Worm (Caenorhabditis elegans) whole organism, L1 larva: ENCODE data around the gene F35H10.3.
A peak's percentile ranks its signal among the peaks of the same experiment; 100 is the strongest.

Source experiments
- F16B12.6 ChIP-seq: fragments of 150-350 bp; optimal IDR thresholded peaks from 2 replicates; lab custom pipeline; 2014; ENCODE audit warnings: missing biosample characterization, missing genetic modification characterization
- aly-2 ChIP-seq: fragments of 150-350 bp; optimal IDR thresholded peaks from 2 replicates; lab custom pipeline; 2014; ENCODE audit warnings: missing biosample characterization, missing genetic modification characterization
- ceh-63 ChIP-seq: fragments of 200-800 bp; sonication (Bioruptor generic); optimal IDR thresholded peaks from 2 replicates; lab custom pipeline; 2018; ENCODE audit warnings: mild to moderate bottlenecking, missing genetic modification characterization, missing compliant biosample characterization
- ceh-82 ChIP-seq, 3 experiments: fragments of 150-350 bp in 1 of 3; sonication (generic microtip) in 2 of 3; optimal IDR thresholded peaks; 2 replicates each; lab custom pipeline; 2014 to 2017; ENCODE audit warnings: missing biosample characterization in 3 of 3, missing genetic modification characterization in 3 of 3
- ceh-88 ChIP-seq: fragments of 200-800 bp; sonication (Bioruptor generic); IDR thresholded peaks from 2 replicates; pipeline ENCODE4 v1.3.6; 2022; ENCODE audit warnings: missing genetic modification characterization, missing compliant biosample characterization
- ceh-90 ChIP-seq: sonication (generic microtip); optimal IDR thresholded peaks from 2 replicates; lab custom pipeline; 2016; ENCODE audit warnings: missing genetic modification characterization, missing compliant biosample characterization
- efl-1 ChIP-seq, 4 experiments: fragments of 150-350 bp; optimal IDR thresholded peaks in 3 of 4; peaks in 1 of 4; 1 replicate in 1 of 4; 2 replicates in 3 of 4; lab custom pipeline; 2014; ENCODE audit warnings: missing biosample characterization in 2 of 4, missing genetic modification characterization in 2 of 4, missing genetic modification reagents in 2 of 4
- egl-27 ChIP-seq, 2 experiments: fragments of 150-350 bp in 1 of 2; sonication (generic microtip); optimal IDR thresholded peaks; 3 replicates each; lab custom pipeline; 2017 to 2018; ENCODE audit warnings: missing biosample characterization in 2 of 2, missing genetic modification characterization in 2 of 2, missing genetic modification reagents in 2 of 2
- elt-2 ChIP-seq: sonication (generic microtip); optimal IDR thresholded peaks from 2 replicates; lab custom pipeline; 2016; ENCODE audit warnings: missing genetic modification characterization, mild to moderate bottlenecking, inconsistent platforms, missing compliant biosample characterization, missing genetic modification reagents
- lin-13 ChIP-seq: fragments of 150-350 bp; optimal IDR thresholded peaks from 2 replicates; lab custom pipeline; 2014; ENCODE audit warnings: missing biosample characterization, missing genetic modification reagents, missing genetic modification characterization
- lin-15B ChIP-seq: fragments of 150-350 bp; sonication (generic microtip); optimal IDR thresholded peaks from 3 replicates; lab custom pipeline; 2014; ENCODE audit warnings: missing biosample characterization, missing genetic modification characterization
- lin-35 ChIP-seq, 2 experiments: fragments of 150-350 bp; optimal IDR thresholded peaks; 2 replicates each; lab custom pipeline; 2014; ENCODE audit warnings: missing biosample characterization in 2 of 2, missing genetic modification characterization in 2 of 2, missing genetic modification reagents in 2 of 2
- mef-2 ChIP-seq: fragments of 150-350 bp; optimal IDR thresholded peaks from 2 replicates; lab custom pipeline; 2014; ENCODE audit warnings: missing biosample characterization, missing genetic modification characterization
- mep-1 ChIP-seq: fragments of 150-350 bp; optimal IDR thresholded peaks from 2 replicates; lab custom pipeline; 2014; ENCODE audit warnings: missing biosample characterization, missing genetic modification characterization
- nhr-19 ChIP-seq: fragments of 200-800 bp; sonication (Bioruptor generic); conservative IDR thresholded peaks from 2 replicates; pipeline ENCODE4 v1.3.6; 2022; ENCODE audit warnings: missing genetic modification characterization, missing compliant biosample characterization
- nhr-71 ChIP-seq: sonication (generic microtip); optimal IDR thresholded peaks from 2 replicates; lab custom pipeline; 2016; ENCODE audit warnings: mild to moderate bottlenecking, missing genetic modification characterization, moderate library complexity, missing compliant biosample characterization
- nhr-77 ChIP-seq: fragments of 150-350 bp; optimal IDR thresholded peaks from 2 replicates; lab custom pipeline; 2014; ENCODE audit warnings: missing biosample characterization, missing genetic modification characterization
- nhr-85 ChIP-seq: sonication (generic microtip); peaks from one replicate; lab custom pipeline; 2016; ENCODE audit warnings: missing genetic modification characterization, inconsistent platforms, missing compliant biosample characterization
- nhr-90 ChIP-seq: sonication (generic microtip); optimal IDR thresholded peaks from 2 replicates; lab custom pipeline; 2016; ENCODE audit warnings: mild to moderate bottlenecking, missing genetic modification characterization, missing compliant biosample characterization; ENCODE audit not compliant: poor library complexity
- sox-4 ChIP-seq: sonication (generic microtip); optimal IDR thresholded peaks from 2 replicates; lab custom pipeline; 2016; ENCODE audit warnings: missing genetic modification characterization, missing compliant biosample characterization
- sptf-1 ChIP-seq: fragments of 150-350 bp; optimal IDR thresholded peaks from 2 replicates; lab custom pipeline; 2014; ENCODE audit warnings: missing biosample characterization, missing genetic modification characterization
- sup-37 ChIP-seq: fragments of 200-800 bp; sonication (Bioruptor generic); optimal IDR thresholded peaks from 2 replicates; lab custom pipeline; 2018; ENCODE audit warnings: mild to moderate bottlenecking, missing genetic modification characterization, missing compliant biosample characterization
- swsn-7 ChIP-seq: sonication (generic microtip); optimal IDR thresholded peaks from 2 replicates; lab custom pipeline; 2016; ENCODE audit warnings: missing genetic modification characterization, missing compliant biosample characterization
- unc-130 ChIP-seq: fragments of 150-350 bp; optimal IDR thresholded peaks from 2 replicates; lab custom pipeline; 2017; ENCODE audit warnings: missing biosample characterization, missing genetic modification characterization, inconsistent platforms
- xbp-1 ChIP-seq: sonication (generic microtip); optimal IDR thresholded peaks from 2 replicates; lab custom pipeline; 2016; ENCODE audit warnings: missing genetic modification characterization, missing compliant biosample characterization
- zip-4 ChIP-seq: fragments of 200-800 bp; sonication (Bioruptor generic); optimal IDR thresholded peaks from 2 replicates; lab custom pipeline; 2018; ENCODE audit warnings: mild to moderate bottlenecking, missing genetic modification characterization, moderate library complexity, missing compliant biosample characterization

Gene F35H10.3

DNA sequence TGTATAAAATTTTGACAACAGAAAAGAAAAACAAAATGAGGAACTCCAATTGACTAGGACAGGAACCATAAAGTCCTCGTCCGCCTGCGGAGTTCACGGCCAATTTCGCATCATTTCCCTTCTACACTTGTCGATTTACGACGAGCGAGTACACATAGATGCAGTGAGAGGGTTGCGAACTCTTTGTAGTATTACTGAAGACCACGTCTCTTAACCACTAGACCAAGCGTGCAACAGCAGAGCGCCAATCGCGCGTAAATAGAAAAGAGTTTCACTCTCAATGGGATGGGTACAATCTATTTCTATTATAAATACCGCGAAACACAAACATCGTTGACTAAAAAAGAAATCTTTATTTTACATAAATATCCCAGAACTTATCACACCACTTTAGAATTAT is 49.6 kb downstream of the F35H10.3 start (continued):
- TF ChIP-seq mep-1 (tag; lab: Kevin White, UChicago), result peak; percentile 94
- TF ChIP-seq aly-2 (tag; lab: Kevin White, UChicago), result peak; percentile 79
- TF ChIP-seq ceh-88, result peak; percentile 63
- TF ChIP-seq zip-4, result peak; percentile 44
- TF ChIP-seq egl-27 (tag; optimal IDR thresholded peaks at IDR 0.05; lab: Kevin White, UChicago), result peak in 1 of 2 experiments; percentile 2
- peak; percentile 87 for TF ChIP-seq nhr-90
- peak; percentile 82 for TF ChIP-seq nhr-19
- TF ChIP-seq F16B12.6 (tag; lab: Kevin White, UChicago), result peak; percentile 20
- no peak for TF ChIP-seq sptf-1 (tag; lab: Kevin White, UChicago)
- peak; percentile 32 for TF ChIP-seq lin-15B (tag; lab: Kevin White, UChicago)
- peak; percentile 85 for TF ChIP-seq xbp-1 (tag; lab: Kevin White, UChicago)
- no peak for TF ChIP-seq sup-37 (GFP tag; lab: Kevin White, UChicago)
- TF ChIP-seq efl-1 (optimal IDR thresholded peaks at IDR 0.05; lab: Kevin White, UChicago), result peak; percentile 63 to 75
- peak; percentile 56 to 93 for TF ChIP-seq efl-1 (GFP tag; optimal IDR thresholded peaks at IDR 0.05 in 1 of 2; lab: Kevin White, UChicago)
- peak; percentile 50 for TF ChIP-seq sox-4 (tag; lab: Kevin White, UChicago)
- TF ChIP-seq mef-2, result no peak
- peak; percentile 78 to 88 for TF ChIP-seq lin-35 (GFP tag; optimal IDR thresholded peaks at IDR 0.05; lab: Kevin White, UChicago)
- peak; percentile 88 for TF ChIP-seq swsn-7
- no peak for TF ChIP-seq ceh-90 (tag; lab: Kevin White, UChicago)
- TF ChIP-seq nhr-77 (tag; lab: Kevin White, UChicago), result peak; percentile 83
- peak; percentile 37 for TF ChIP-seq ceh-63
- peak; percentile 81 for TF ChIP-seq nhr-85 (tag; lab: Kevin White, UChicago)
- TF ChIP-seq ceh-82 (tag; optimal IDR thresholded peaks at IDR 0.05; lab: Kevin White, UChicago), result peak; percentile 48 to 88 (median 67)
- TF ChIP-seq lin-13 (GFP tag; lab: Kevin White, UChicago), result peak; percentile 80
- TF ChIP-seq unc-130 (tag; lab: Kevin White, UChicago), result peak; percentile 62
- peak; percentile 50 for TF ChIP-seq elt-2
- TF ChIP-seq nhr-71 (tag; lab: Kevin White, UChicago), result peak; percentile 91
